Fruit fly (Drosophila melanogaster) whole organism, embryonic: ENCODE data around the gene thoc7.
A peak's percentile ranks its signal among the peaks of the same experiment; 100 is the strongest.

Experiments
- BEAF-32 ChIP-seq: fragments of 200-800 bp; sonication (Bioruptor generic); optimal IDR thresholded peaks from 3 replicates; lab custom pipeline; 2017; ENCODE audit warnings: missing biosample characterization, missing genetic modification characterization, mild to moderate bottlenecking, moderate library complexity, missing genetic modification reagents
- Bgb ChIP-seq: fragments of 200-800 bp; sonication (Bioruptor generic); IDR thresholded peaks from 2 replicates; pipeline ENCODE4 v1.3.6; 2022; ENCODE audit warnings: missing biosample characterization, missing genetic modification characterization; ENCODE audit not compliant: partially characterized antibody
- CG10209 ChIP-seq: fragments of 200-800 bp; sonication (Bioruptor generic); optimal IDR thresholded peaks from 3 replicates; lab custom pipeline; 2017; ENCODE audit warnings: missing biosample characterization, mild to moderate bottlenecking, missing genetic modification characterization, missing genetic modification reagents
- CG10654 ChIP-seq: fragments of 200-800 bp; sonication (Bioruptor generic); optimal IDR thresholded peaks from 2 replicates; lab custom pipeline; 2016; ENCODE audit warnings: missing biosample characterization, missing genetic modification characterization
- CG10979 ChIP-seq: fragments of 200-800 bp; sonication (Bioruptor generic); optimal IDR thresholded peaks from 2 replicates; lab custom pipeline; 2018; ENCODE audit warnings: missing biosample characterization, mild to moderate bottlenecking, missing genetic modification characterization, moderate library complexity
- CG12299 ChIP-seq: fragments of 200-800 bp; sonication (Bioruptor generic); optimal IDR thresholded peaks from 2 replicates; lab custom pipeline; 2018; ENCODE audit warnings: missing biosample characterization, mild to moderate bottlenecking, missing genetic modification characterization
- CG12391 ChIP-seq: fragments of 200-800 bp; sonication (Bioruptor generic); optimal IDR thresholded peaks from 3 replicates; lab custom pipeline; 2018; ENCODE audit warnings: missing biosample characterization, mild to moderate bottlenecking, missing genetic modification characterization, moderate library complexity
- CG13296 ChIP-seq: fragments of 200-800 bp; sonication (Bioruptor generic); optimal IDR thresholded peaks from 3 replicates; lab custom pipeline; 2018; ENCODE audit warnings: missing biosample characterization, mild to moderate bottlenecking, missing genetic modification characterization
- CG13894 ChIP-seq: fragments of 200-800 bp; sonication (Bioruptor generic); optimal IDR thresholded peaks from 3 replicates; lab custom pipeline; 2018; ENCODE audit warnings: missing biosample characterization, mild to moderate bottlenecking, missing genetic modification characterization, moderate library complexity
- CG14710 ChIP-seq: fragments of 200-800 bp; sonication (Bioruptor generic); optimal IDR thresholded peaks from 3 replicates; lab custom pipeline; 2019; ENCODE audit warnings: missing biosample characterization, mild to moderate bottlenecking, missing genetic modification characterization, moderate library complexity
- CG15696 ChIP-seq: fragments of 200-800 bp; sonication (Bioruptor generic); optimal IDR thresholded peaks from 2 replicates; lab custom pipeline; 2019; ENCODE audit warnings: missing biosample characterization, mild to moderate bottlenecking, missing genetic modification characterization, moderate library complexity
- CG32532 ChIP-seq: fragments of 200-800 bp; sonication (Bioruptor generic); IDR thresholded peaks from 2 replicates; pipeline ENCODE4 v1.3.6; 2022; ENCODE audit warnings: missing biosample characterization, missing genetic modification characterization
- CG9932 ChIP-seq: fragments of 200-800 bp; sonication (Bioruptor generic); IDR thresholded peaks from 2 replicates; pipeline ENCODE4 v1.3.6; 2022; ENCODE audit warnings: missing biosample characterization, missing genetic modification characterization
- Camta ChIP-seq: fragments of 200-800 bp; sonication (Bioruptor generic); optimal IDR thresholded peaks from 2 replicates; lab custom pipeline; 2016; ENCODE audit warnings: missing biosample characterization, missing genetic modification characterization
- CrebB ChIP-seq: fragments of 200-800 bp; sonication (Bioruptor generic); optimal IDR thresholded peaks from 3 replicates; lab custom pipeline; 2018; ENCODE audit warnings: missing biosample characterization, mild to moderate bottlenecking, missing genetic modification characterization
- Dfd ChIP-seq, 2 experiments: fragments of >200 bp; optimal IDR thresholded peaks; 2 replicates each; lab custom pipeline; 2017; ENCODE audit warnings: missing biosample characterization in 2 of 2, missing genetic modification characterization in 2 of 2
- Dref ChIP-seq: fragments of 200-800 bp; sonication (Bioruptor generic); IDR thresholded peaks from 2 replicates; pipeline ENCODE4 v1.3.6; 2022; ENCODE audit warnings: missing biosample characterization, missing genetic modification characterization
- Ets97D ChIP-seq: fragments of 200-800 bp; sonication (Bioruptor generic); optimal IDR thresholded peaks from 3 replicates; lab custom pipeline; 2016; ENCODE audit warnings: missing biosample characterization, missing genetic modification characterization
- GATAe ChIP-seq: fragments of 200-800 bp; sonication (Bioruptor generic); conservative IDR thresholded peaks from 2 replicates; pipeline ENCODE4 v1.3.6; 2022; ENCODE audit warnings: missing biosample characterization, missing genetic modification characterization
- H15 ChIP-seq: fragments of 200-800 bp; sonication (Bioruptor generic); IDR thresholded peaks from 3 replicates; pipeline ENCODE4 v1.3.6; 2022; ENCODE audit warnings: missing biosample characterization, missing genetic modification characterization
- Hmr ChIP-seq: fragments of 200-800 bp; sonication (Bioruptor generic); optimal IDR thresholded peaks from 3 replicates; lab custom pipeline; 2017; ENCODE audit warnings: mild to moderate bottlenecking, missing biosample characterization, missing genetic modification reagents, missing genetic modification characterization
- Hmx ChIP-seq: fragments of 200-800 bp; sonication (Bioruptor generic); optimal IDR thresholded peaks from 2 replicates; lab custom pipeline; 2016; ENCODE audit warnings: missing biosample characterization, missing genetic modification characterization
- Hr3 ChIP-seq: fragments of 200-800 bp; sonication (Bioruptor generic); optimal IDR thresholded peaks from 3 replicates; lab custom pipeline; 2016; ENCODE audit warnings: missing biosample characterization, missing genetic modification characterization
- Nf-YA ChIP-seq: fragments of 200-800 bp; sonication (Bioruptor generic); IDR thresholded peaks from 2 replicates; pipeline ENCODE4 v1.3.6; 2022; ENCODE audit warnings: missing biosample characterization, missing genetic modification characterization
- NfI ChIP-seq: fragments of 200-800 bp; sonication (Bioruptor generic); optimal IDR thresholded peaks from 3 replicates; lab custom pipeline; 2018; ENCODE audit warnings: missing biosample characterization, mild to moderate bottlenecking, missing genetic modification characterization, moderate library complexity
- Ssrp ChIP-seq: fragments of 200-800 bp; sonication (Bioruptor generic); optimal IDR thresholded peaks from 2 replicates; lab custom pipeline; 2018; ENCODE audit warnings: missing biosample characterization, mild to moderate bottlenecking, missing genetic modification characterization, moderate library complexity
- ato ChIP-seq: fragments of 200-800 bp; sonication (Bioruptor generic); IDR thresholded peaks from 2 replicates; pipeline ENCODE4 v1.3.6; 2022; ENCODE audit warnings: missing biosample characterization, missing genetic modification characterization; ENCODE audit not compliant: partially characterized antibody
- chif ChIP-seq, 2 experiments: fragments of 200-800 bp; sonication (Bioruptor generic); optimal IDR thresholded peaks; 3 replicates each; lab custom pipeline; 2016; ENCODE audit warnings: missing biosample characterization in 2 of 2, missing genetic modification characterization in 2 of 2
- crc ChIP-seq: fragments of 200-800 bp; sonication (Bioruptor generic); optimal IDR thresholded peaks from 2 replicates; lab custom pipeline; 2016; ENCODE audit warnings: missing biosample characterization, missing genetic modification characterization
- crol ChIP-seq: fragments of 200-800 bp; sonication (Bioruptor generic); IDR thresholded peaks from 2 replicates; pipeline ENCODE4 v1.3.6; 2022; ENCODE audit warnings: missing biosample characterization, missing genetic modification characterization
- disco-r ChIP-seq: fragments of 200-800 bp; sonication (Bioruptor generic); optimal IDR thresholded peaks from 2 replicates; lab custom pipeline; 2016; ENCODE audit warnings: missing biosample characterization, missing genetic modification characterization
- fd3F ChIP-seq: fragments of 200-800 bp; sonication (Bioruptor generic); optimal IDR thresholded peaks from 2 replicates; lab custom pipeline; 2018; ENCODE audit warnings: missing biosample characterization, mild to moderate bottlenecking, missing genetic modification characterization, moderate library complexity
- fd96Cb ChIP-seq: fragments of 200-800 bp; sonication (Bioruptor generic); optimal IDR thresholded peaks from 2 replicates; lab custom pipeline; 2018; ENCODE audit warnings: missing biosample characterization, mild to moderate bottlenecking, missing genetic modification characterization, moderate library complexity
- fu2 ChIP-seq: fragments of 200-800 bp; sonication (Bioruptor generic); optimal IDR thresholded peaks from 2 replicates; lab custom pipeline; 2016; ENCODE audit warnings: missing biosample characterization, missing genetic modification characterization
- gem ChIP-seq: fragments of 200-800 bp; sonication (Bioruptor generic); optimal IDR thresholded peaks from 2 replicates; lab custom pipeline; 2019; ENCODE audit warnings: missing biosample characterization, mild to moderate bottlenecking, missing genetic modification characterization, moderate library complexity
- grau ChIP-seq: fragments of 200-800 bp; optimal IDR thresholded peaks from 3 replicates; lab custom pipeline; 2019; ENCODE audit warnings: missing biosample characterization, mild to moderate bottlenecking, missing genetic modification characterization, moderate library complexity
- gsb ChIP-seq: fragments of 200-800 bp; sonication (Bioruptor generic); IDR thresholded peaks from 2 replicates; pipeline ENCODE4 v1.3.6; 2022; ENCODE audit warnings: missing biosample characterization, missing genetic modification characterization
- kah ChIP-seq: fragments of 200-800 bp; sonication (Bioruptor generic); optimal IDR thresholded peaks from 2 replicates; lab custom pipeline; 2018; ENCODE audit warnings: missing biosample characterization, mild to moderate bottlenecking, missing genetic modification characterization
- ken ChIP-seq: fragments of 200-800 bp; sonication (Bioruptor generic); IDR thresholded peaks from 3 replicates; pipeline ENCODE4 v1.3.6; 2022; ENCODE audit warnings: missing biosample characterization, missing genetic modification characterization
- pros ChIP-seq: fragments of 200-800 bp; sonication (Bioruptor generic); optimal IDR thresholded peaks from 3 replicates; lab custom pipeline; 2019; ENCODE audit warnings: missing biosample characterization, mild to moderate bottlenecking, missing genetic modification characterization, moderate library complexity
- scrt ChIP-seq: fragments of 200-800 bp; sonication (Bioruptor generic); optimal IDR thresholded peaks from 2 replicates; lab custom pipeline; 2018; ENCODE audit warnings: missing biosample characterization, mild to moderate bottlenecking, missing genetic modification characterization, moderate library complexity
- sens ChIP-seq: fragments of 200-800 bp; sonication (Bioruptor generic); peaks from one replicate; lab custom pipeline; 2016; ENCODE audit warnings: missing biosample characterization, missing genetic modification characterization
- slou ChIP-seq: fragments of 200-800 bp; sonication (Bioruptor generic); optimal IDR thresholded peaks from 3 replicates; lab custom pipeline; 2016; ENCODE audit warnings: missing biosample characterization, missing genetic modification characterization
- sug ChIP-seq: fragments of 200-800 bp; optimal IDR thresholded peaks from 2 replicates; lab custom pipeline; 2019; ENCODE audit warnings: missing biosample characterization, mild to moderate bottlenecking, missing genetic modification characterization, moderate library complexity
- tap ChIP-seq: fragments of 200-800 bp; optimal IDR thresholded peaks from 3 replicates; lab custom pipeline; 2019; ENCODE audit warnings: missing biosample characterization, mild to moderate bottlenecking, missing genetic modification characterization, moderate library complexity
- tll ChIP-seq, 2 experiments: fragments of 200-800 bp in 1 of 2; fragments of >200 bp in 1 of 2; sonication (Bioruptor generic) in 1 of 2; optimal IDR thresholded peaks; 2 replicates each; lab custom pipeline; 2017 to 2019; ENCODE audit warnings: missing biosample characterization in 2 of 2, missing genetic modification characterization in 2 of 2, mild to moderate bottlenecking in 1 of 2, moderate library complexity in 1 of 2
- tna ChIP-seq: fragments of 200-800 bp; sonication (Bioruptor generic); IDR thresholded peaks from 2 replicates; pipeline ENCODE4 v1.3.6; 2022; ENCODE audit warnings: missing biosample characterization, missing genetic modification characterization; ENCODE audit not compliant: partially characterized antibody
- toy ChIP-seq: fragments of 200-800 bp; sonication (Bioruptor generic); IDR thresholded peaks from 2 replicates; pipeline ENCODE4 v1.3.6; 2022; ENCODE audit warnings: missing biosample characterization, missing genetic modification characterization
- unc-4 ChIP-seq: fragments of 200-800 bp; sonication (Bioruptor generic); IDR thresholded peaks from 2 replicates; pipeline ENCODE4 v1.3.6; 2022; ENCODE audit warnings: missing biosample characterization, missing genetic modification characterization; ENCODE audit not compliant: partially characterized antibody
- z ChIP-seq: fragments of 200-800 bp; sonication (Bioruptor generic); IDR thresholded peaks from 3 replicates; pipeline ENCODE4 v1.3.6; 2022; ENCODE audit warnings: missing biosample characterization, missing genetic modification characterization

Gene thoc7

dm6 chr3L:184251-184650 is 28.2 kb downstream of the thoc7 start, which contains the start of the genes CG34140, Mkp and Mtch (continued):
- TF ChIP-seq CG12299 (tag; lab: Kevin White, UChicago) (peak; percentile 77), crc (GFP tag; lab: Kevin White, UChicago) (peak; percentile 84), Ets97D (GFP tag; lab: Kevin White, UChicago) (peak; percentile 86), slou (peak; percentile 79), kah (GFP tag; lab: Kevin White, UChicago) (peak; percentile 83), CG15696 (tag; lab: Kevin White, UChicago) (peak; percentile 82), Hmx (GFP tag; lab: Kevin White, UChicago) (no peak), unc-4 (GFP tag; lab: Robert Waterston, UW) (peak; percentile 96), toy (no peak), CG9932 (GFP tag; lab: Robert Waterston, UW) (peak; percentile 92), fd96Cb (peak; percentile 69), ato (GFP tag; lab: Robert Waterston, UW) (peak; percentile 73), CG14710 (tag; lab: Kevin White, UChicago) (peak; percentile 92), sens (peak; percentile 98), chif (GFP tag; optimal IDR thresholded peaks at IDR 0.05; lab: Kevin White, UChicago) (peak; percentile 75 to 87), CG32532 (GFP tag; lab: Robert Waterston, UW) (peak; percentile 91), scrt (GFP tag; lab: Kevin White, UChicago) (no peak), CG10209 (no peak), NfI (GFP tag; lab: Kevin White, UChicago) (peak; percentile 81), gem (tag; lab: Kevin White, UChicago) (peak; percentile 91), fd3F (GFP tag; lab: Kevin White, UChicago) (peak; percentile 71), CG10654 (GFP tag; lab: Kevin White, UChicago) (peak; percentile 84), Camta (GFP tag; lab: Kevin White, UChicago) (peak; percentile 79), z (GFP tag; lab: Robert Waterston, UW) (no peak), Ssrp (tag; lab: Kevin White, UChicago) (peak; percentile 78), ken (GFP tag; lab: Robert Waterston, UW) (peak; percentile 80), H15 (GFP tag; lab: Robert Waterston, UW) (peak; percentile 81), CG13296 (GFP tag; lab: Kevin White, UChicago) (no peak), gsb (GFP tag; lab: Robert Waterston, UW) (0 out of 2 replicates have a peak, but pooled peaks have one; percentile 40), Dfd (GFP tag; optimal IDR thresholded peaks at IDR 0.05; lab: Kevin White, UChicago) (no peak), GATAe (GFP tag; lab: Robert Waterston, UW) (no peak), crol (no peak), Bgb (peak; percentile 89), sug (tag; lab: Kevin White, UChicago) (no peak), CG10979 (tag; lab: Kevin White, UChicago) (peak; percentile 76), Nf-YA (no peak), CrebB (no peak), Hr3 (GFP tag; lab: Kevin White, UChicago) (peak; percentile 85), Dref (peak; percentile 74), CG12391 (tag; lab: Kevin White, UChicago) (peak; percentile 92), grau (no peak), pros (GFP tag; lab: Kevin White, UChicago) (no peak), tll (GFP tag; optimal IDR thresholded peaks at IDR 0.05; lab: Kevin White, UChicago) (no peak), disco-r (GFP tag; lab: Kevin White, UChicago) (peak; percentile 54), fu2 (GFP tag; lab: Kevin White, UChicago) (peak; percentile 88), tap (tag; lab: Kevin White, UChicago) (no peak), BEAF-32 (peak; percentile 97), CG13894 (no peak), tna (GFP tag; lab: Robert Waterston, UW) (peak; percentile 90), Hmr (no peak)
